Fruit fly (Drosophila melanogaster) S2 (cell line): ENCODE results near the gene CG8010.

Source experiments
- CG8478 ChIP-seq: fragments of >200 bp; optimal IDR thresholded peaks from 2 replicates; lab custom pipeline; 2018
- CTCF ChIP-seq, 2 experiments: fragments of >200 bp; optimal IDR thresholded peaks; 2 replicates each; lab custom pipeline; 2018

- TF ChIP-seq CG8478 (no peak), CTCF (optimal IDR thresholded peaks at IDR 0.05; lab: Kevin White, UChicago) (peak; percentile 31 to 42)
Measured at dm6 chrX:19241790-19242373, 26.8 kb downstream of the CG8010 start, which contains the start of gene CG14196.
